Fruit fly (Drosophila melanogaster): ENCODE measurements around the gene CG42680.

CG42680 gene

DNA sequence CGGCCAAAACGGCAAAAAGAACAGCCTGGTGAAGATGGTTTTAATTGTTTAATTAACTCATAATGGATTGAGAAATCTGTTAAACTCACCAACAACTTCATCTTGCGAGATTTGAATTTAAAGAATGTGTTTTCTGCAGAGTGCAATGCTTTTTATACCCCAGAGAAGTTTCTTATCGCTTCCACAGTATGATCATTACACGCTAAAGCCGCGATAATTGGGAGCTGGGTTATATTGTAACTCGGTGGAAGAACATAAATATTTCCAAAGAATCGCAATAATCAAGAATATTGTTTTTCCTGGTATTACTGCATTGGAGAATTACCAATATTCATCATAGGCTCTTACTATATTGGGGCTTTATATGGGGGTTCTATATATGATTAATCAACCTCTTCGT, at the start of gene CG42680:
Gene CG42680 (minus strand): TSS at position 101 of the 400 bp plus-strand sequence.
- TF ChIP-seq insv (optimal IDR thresholded peaks at IDR 0.05): no peak
- TF ChIP-seq ttk (optimal IDR thresholded peaks at IDR 0.05): no peak
- TF ChIP-seq Sin3A (optimal IDR thresholded peaks at IDR 0.05): no peak
- TF ChIP-seq h (optimal IDR thresholded peaks at IDR 0.05): no peak
- no peak for TF ChIP-seq psq (optimal IDR thresholded peaks at IDR 0.05)
- TF ChIP-seq Myc (optimal IDR thresholded peaks at IDR 0.05): no peak

DNA sequence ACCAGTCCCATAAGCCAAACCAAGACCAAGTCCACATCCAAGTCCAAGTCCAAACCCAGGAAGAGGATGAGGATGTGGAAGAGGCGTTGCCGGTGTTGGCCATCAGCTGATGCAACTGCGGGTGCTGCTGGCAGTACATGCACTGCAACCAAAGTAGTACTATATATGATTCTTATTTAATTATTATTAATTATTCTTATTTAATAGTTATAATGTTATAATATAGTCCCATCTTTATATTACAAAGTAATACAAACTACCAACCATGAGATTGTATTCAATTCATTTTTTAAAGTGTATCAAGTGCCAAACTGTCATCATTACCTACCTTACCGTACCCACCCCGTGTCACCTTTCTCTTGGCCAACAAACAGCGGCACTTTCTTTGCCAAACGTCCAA, 47.0 kb upstream of the CG42680 start:
- TF ChIP-seq h (optimal IDR thresholded peaks at IDR 0.05) (no peak), Sin3A (optimal IDR thresholded peaks at IDR 0.05) (no peak), psq (optimal IDR thresholded peaks at IDR 0.05) (no peak), insv (optimal IDR thresholded peaks at IDR 0.05) (no peak), Myc (optimal IDR thresholded peaks at IDR 0.05) (no peak), ttk (optimal IDR thresholded peaks at IDR 0.05) (no peak)

dm6 chr2L:14632799-14633198, 44.8 kb upstream of the CG42680 start:
- TF ChIP-seq Sin3A (optimal IDR thresholded peaks at IDR 0.05) (no peak), psq (optimal IDR thresholded peaks at IDR 0.05) (no peak), ttk (optimal IDR thresholded peaks at IDR 0.05) (no peak), Myc (optimal IDR thresholded peaks at IDR 0.05) (no peak)

dm6 chr2L:14630988-14631723, 43.1 kb upstream of the CG42680 start:
- TF ChIP-seq psq (optimal IDR thresholded peaks at IDR 0.05) (no peak), ttk (optimal IDR thresholded peaks at IDR 0.05) (no peak), insv (optimal IDR thresholded peaks at IDR 0.05) (no peak), h (optimal IDR thresholded peaks at IDR 0.05) (no peak), Sin3A (optimal IDR thresholded peaks at IDR 0.05) (no peak), Myc (optimal IDR thresholded peaks at IDR 0.05) (no peak)

dm6 chr2L:14628766-14629165, 40.7 kb upstream of the CG42680 start:
- TF ChIP-seq h (optimal IDR thresholded peaks at IDR 0.05) (no peak), psq (optimal IDR thresholded peaks at IDR 0.05) (no peak), insv (optimal IDR thresholded peaks at IDR 0.05) (no peak), Myc (optimal IDR thresholded peaks at IDR 0.05) (no peak), ttk (optimal IDR thresholded peaks at IDR 0.05) (no peak), Sin3A (optimal IDR thresholded peaks at IDR 0.05) (no peak)

- TF ChIP-seq Sin3A (optimal IDR thresholded peaks at IDR 0.05) (no peak), ttk (optimal IDR thresholded peaks at IDR 0.05) (no peak), h (optimal IDR thresholded peaks at IDR 0.05) (no peak), psq (optimal IDR thresholded peaks at IDR 0.05) (no peak), Myc (optimal IDR thresholded peaks at IDR 0.05) (no peak), insv (optimal IDR thresholded peaks at IDR 0.05) (no peak)
Measured at dm6 chr2L:14627129-14627528, 39.1 kb upstream of the CG42680 start.

DNA sequence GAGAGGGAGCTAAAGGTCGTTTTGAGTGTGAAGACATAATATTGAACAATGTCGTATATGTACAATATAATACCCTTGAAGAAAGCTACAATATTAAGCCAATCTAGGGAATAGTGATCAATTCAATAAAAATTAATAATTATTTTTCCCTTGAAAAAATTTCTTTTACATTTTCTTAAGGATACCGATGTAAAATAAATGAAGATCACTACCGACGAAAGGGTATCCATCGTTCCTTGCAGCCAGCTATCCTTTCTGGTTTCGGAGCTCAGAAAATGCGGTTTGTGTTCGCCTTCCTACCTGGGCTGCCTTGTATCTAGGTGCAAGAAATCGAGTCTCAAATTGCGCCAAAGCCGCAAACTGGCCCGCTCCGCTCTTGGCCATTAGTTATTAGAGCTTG, 36.6 kb upstream of the CG42680 start:
- no peak for TF ChIP-seq Myc (optimal IDR thresholded peaks at IDR 0.05)
- no peak for TF ChIP-seq psq (optimal IDR thresholded peaks at IDR 0.05)
- no peak for TF ChIP-seq insv (optimal IDR thresholded peaks at IDR 0.05)
- TF ChIP-seq Sin3A (optimal IDR thresholded peaks at IDR 0.05): no peak
- no peak for TF ChIP-seq h (optimal IDR thresholded peaks at IDR 0.05)
- TF ChIP-seq ttk (optimal IDR thresholded peaks at IDR 0.05): no peak

DNA sequence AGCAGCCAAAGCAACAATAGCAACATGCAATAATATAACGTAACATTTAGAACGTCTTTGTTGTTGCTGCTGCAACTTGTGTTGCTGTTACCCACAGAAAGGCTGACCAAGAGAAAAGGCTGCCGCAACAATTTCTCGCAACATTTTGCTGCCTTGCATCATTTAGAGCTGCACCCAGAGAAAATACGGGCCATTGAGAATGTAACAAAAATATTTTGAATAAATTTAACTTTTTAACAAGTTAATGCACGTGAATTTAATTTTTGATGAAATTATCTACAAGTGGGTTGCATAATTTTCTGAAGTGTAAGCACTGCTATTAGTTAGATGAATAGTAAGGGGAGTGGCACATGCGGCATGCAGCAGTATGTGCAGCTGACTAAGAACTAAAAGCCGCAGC, 35.8 kb upstream of the CG42680 start:
- TF ChIP-seq h (optimal IDR thresholded peaks at IDR 0.05) (no peak), Sin3A (optimal IDR thresholded peaks at IDR 0.05) (no peak), Myc (optimal IDR thresholded peaks at IDR 0.05) (no peak), ttk (optimal IDR thresholded peaks at IDR 0.05) (no peak), psq (optimal IDR thresholded peaks at IDR 0.05) (no peak), insv (optimal IDR thresholded peaks at IDR 0.05) (no peak)

DNA sequence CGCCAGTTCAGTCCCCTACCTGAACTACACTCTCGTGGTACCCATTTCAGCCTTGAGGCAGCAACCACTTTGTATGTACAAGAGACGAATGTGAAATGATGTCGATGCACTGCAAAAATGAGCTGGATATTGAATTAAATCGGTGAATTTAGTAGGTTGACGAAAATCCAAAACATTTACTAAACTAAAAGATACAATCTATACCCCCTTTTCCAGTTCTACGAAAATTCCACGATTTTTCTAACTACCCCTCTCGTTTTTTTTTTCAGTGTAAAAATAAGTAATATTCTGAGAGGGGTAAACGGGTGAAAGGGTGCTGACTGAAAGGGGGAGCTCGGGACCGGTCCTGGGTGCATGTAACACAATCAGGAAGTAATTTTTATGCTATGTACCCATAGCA, 34.1 kb upstream of the CG42680 start:
- TF ChIP-seq Myc (optimal IDR thresholded peaks at IDR 0.05): no peak
- no peak for TF ChIP-seq ttk (optimal IDR thresholded peaks at IDR 0.05)
- TF ChIP-seq insv (optimal IDR thresholded peaks at IDR 0.05): no peak
- no peak for TF ChIP-seq h (optimal IDR thresholded peaks at IDR 0.05)
- no peak for TF ChIP-seq Sin3A (optimal IDR thresholded peaks at IDR 0.05)
- TF ChIP-seq psq (optimal IDR thresholded peaks at IDR 0.05): no peak

- TF ChIP-seq Myc (optimal IDR thresholded peaks at IDR 0.05): no peak
- no peak for TF ChIP-seq ttk (optimal IDR thresholded peaks at IDR 0.05)
- TF ChIP-seq Sin3A (optimal IDR thresholded peaks at IDR 0.05): no peak
- TF ChIP-seq h (optimal IDR thresholded peaks at IDR 0.05): no peak
- no peak for TF ChIP-seq psq (optimal IDR thresholded peaks at IDR 0.05)
- TF ChIP-seq insv (optimal IDR thresholded peaks at IDR 0.05): no peak
Measured at dm6 chr2L:14619602-14620001, 31.6 kb upstream of the CG42680 start.

- TF ChIP-seq Myc (optimal IDR thresholded peaks at IDR 0.05): no peak
- no peak for TF ChIP-seq Sin3A (optimal IDR thresholded peaks at IDR 0.05)
Measured at dm6 chr2L:14615749-14616348, 27.8 kb upstream of the CG42680 start.

DNA sequence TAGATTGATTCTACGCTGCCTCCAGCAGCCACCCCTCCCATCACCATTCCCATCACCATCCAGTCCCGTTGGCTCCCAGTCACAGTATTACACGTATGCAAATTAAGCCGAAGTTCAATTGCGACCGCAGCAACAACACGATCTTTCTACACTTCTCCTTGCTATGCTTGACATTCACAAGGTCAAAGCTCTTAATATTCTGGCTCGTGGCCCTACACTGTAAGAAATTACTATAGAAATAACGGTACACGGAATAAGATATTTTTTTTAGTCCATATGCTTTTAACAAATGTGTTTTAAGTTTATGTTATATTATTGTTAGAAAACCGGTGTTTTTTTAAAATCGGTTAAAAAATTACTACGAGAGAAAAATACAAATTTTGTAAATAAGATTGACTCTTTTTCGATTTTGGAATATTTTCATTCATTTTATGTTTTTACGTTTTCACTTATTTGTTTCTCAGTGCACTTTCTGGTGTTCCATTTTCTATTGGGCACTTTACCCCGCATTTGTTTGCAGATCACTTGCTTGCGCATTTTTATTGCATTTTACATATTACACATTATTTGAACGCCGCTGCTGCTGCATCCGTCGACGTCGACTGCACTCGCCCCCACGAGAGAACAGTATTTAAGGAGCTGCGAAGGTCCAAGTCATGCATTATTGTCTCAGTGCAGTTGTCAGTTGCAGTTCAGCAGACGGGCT, 27.0 kb upstream of the CG42680 start, which contains the start of the genes Adh and Adhr:
Gene Adh (plus strand): TSS at position 656 of the 706 bp plus-strand sequence.
Gene Adhr (plus strand): TSS at position 656 of the 706 bp plus-strand sequence.
- TF ChIP-seq h (optimal IDR thresholded peaks at IDR 0.05) (no peak), ttk (optimal IDR thresholded peaks at IDR 0.05) (no peak), Sin3A (optimal IDR thresholded peaks at IDR 0.05) (no peak), psq (optimal IDR thresholded peaks at IDR 0.05) (no peak), insv (optimal IDR thresholded peaks at IDR 0.05) (no peak), Myc (optimal IDR thresholded peaks at IDR 0.05) (no peak)

Data from Kc167 (cell line).